Worm (Caenorhabditis elegans): ENCODE measurements around the gene lgc-22.
"Not testable (repeated sequence)": the region's sequence is repeated elsewhere in the genome, so short reads cannot be mapped to it uniquely, and the experiment has no call there.

Gene lgc-22

DNA sequence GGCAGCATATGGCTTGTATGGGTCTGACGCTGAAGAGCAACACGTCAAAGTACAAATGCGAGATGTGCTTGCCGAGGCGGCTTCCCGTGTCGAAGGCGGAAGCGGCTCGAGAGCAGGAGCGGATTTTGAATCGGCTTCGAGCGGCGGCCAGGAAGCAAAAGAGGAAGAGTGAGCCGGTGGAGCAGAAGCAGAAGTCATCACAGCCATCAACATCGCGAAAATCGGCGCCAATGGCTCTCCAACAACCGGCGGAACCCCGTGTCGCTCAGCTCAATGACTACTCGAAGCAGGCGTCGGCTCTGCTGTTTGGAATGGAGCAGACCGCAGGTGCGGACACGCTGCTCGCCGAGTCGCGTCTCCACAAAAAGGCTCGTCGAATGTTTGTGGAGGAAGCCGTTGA lies 11.3 kb downstream of the lgc-22 start:
- peak; percentile 92 for TF ChIP-seq set-16 (GFP tag; IDR thresholded peaks at IDR 0.05)

DNA sequence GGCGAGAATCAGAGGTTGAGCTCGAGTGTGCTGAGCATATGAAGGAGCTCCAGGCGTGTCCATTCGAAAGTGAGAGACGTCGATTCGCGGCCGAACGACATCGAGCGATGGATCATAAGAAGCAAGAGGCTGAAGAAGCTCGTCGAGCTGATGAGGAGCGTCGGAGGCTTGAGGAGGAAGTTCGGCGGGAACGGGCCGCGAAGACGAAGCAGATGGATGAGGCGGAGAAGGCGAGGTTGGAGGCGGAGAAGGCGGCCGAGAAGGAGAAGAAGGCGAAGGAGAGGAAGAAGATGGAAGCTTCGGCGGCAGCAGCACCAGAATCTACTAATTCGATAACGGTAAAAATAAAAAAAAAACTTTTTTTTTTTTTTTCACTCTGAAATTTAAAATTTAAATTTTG lies 12.0 kb downstream of the lgc-22 start:
- TF ChIP-seq set-16 (GFP tag; IDR thresholded peaks at IDR 0.05) (peak; percentile 93), pha-4 (GFP tag; IDR thresholded peaks at IDR 0.05) (0 out of 2 replicates have a peak, but pooled peaks have one; percentile 23)
- TF ChIP-seq pha-4 (tag; optimal IDR thresholded peaks at IDR 0.05): not testable (repeated sequence)

DNA sequence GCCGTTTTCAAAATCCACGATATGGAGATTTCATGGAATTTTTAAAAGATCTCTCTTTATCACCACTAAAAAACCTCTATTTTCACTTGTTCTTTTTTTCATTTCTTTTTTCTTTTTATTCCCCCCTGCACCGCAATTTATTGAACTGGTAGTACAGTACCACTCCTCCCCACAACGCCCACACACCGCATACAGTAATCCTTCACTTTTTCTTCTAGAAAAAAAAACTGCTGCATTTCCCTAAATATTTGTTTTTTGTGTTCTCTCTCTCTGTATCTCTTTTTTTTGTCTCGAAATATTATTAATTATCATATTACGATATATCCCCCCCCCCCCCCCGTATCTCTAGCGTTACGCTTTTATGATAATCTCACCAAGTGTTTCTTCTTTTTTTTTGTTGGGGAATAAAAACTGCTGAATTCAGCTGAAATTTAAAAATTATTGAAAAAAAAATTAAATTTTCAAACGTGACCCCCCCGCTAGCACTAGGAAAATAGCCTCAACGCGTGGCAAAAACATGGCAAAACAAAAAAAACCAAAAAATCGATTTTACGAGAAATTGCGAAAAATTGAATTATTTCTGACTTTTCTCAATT lies 15.8 kb downstream of the lgc-22 start, which contains the start of gene Y24D9B.1:
Y24D9B.1 (plus strand) TSS at position 546 of the 596 bp plus-strand sequence.
- TF ChIP-seq hmg-1.1 (GFP tag; IDR thresholded peaks at IDR 0.05) (no peak), Y105C5A.15 (GFP tag; IDR thresholded peaks at IDR 0.05) (no peak), nhr-77 (tag; optimal IDR thresholded peaks at IDR 0.05) (no peak), ces-1 (GFP tag; optimal IDR thresholded peaks at IDR 0.05) (no peak), lin-38 (GFP tag; IDR thresholded peaks at IDR 0.05) (peak; percentile 27)

DNA sequence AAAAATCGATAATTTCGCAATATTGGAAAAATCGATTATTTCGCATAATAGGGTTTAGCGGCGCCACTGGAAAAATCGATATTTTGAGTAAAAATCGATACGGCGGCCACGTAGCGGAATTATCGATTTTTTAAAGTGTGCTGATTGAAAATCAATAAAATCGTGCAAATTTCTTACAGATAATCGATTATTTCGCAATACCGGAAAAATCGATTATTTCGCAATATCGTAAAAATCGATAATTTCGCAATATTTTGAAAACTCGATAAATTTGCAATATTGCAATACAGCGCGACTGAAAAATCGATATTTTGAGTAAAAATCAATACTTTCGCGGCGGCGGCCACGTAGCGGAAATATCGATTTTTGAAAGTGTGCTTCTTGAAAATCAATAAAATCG lies 16.5 kb downstream of the lgc-22 start:
- TF ChIP-seq ceh-28 (tag; optimal IDR thresholded peaks at IDR 0.05): peak; percentile 95
- no peak for TF ChIP-seq nhr-25 (tag; optimal IDR thresholded peaks at IDR 0.05; ENCODE audit: borderline replicate concordance, insufficient read depth)

DNA sequence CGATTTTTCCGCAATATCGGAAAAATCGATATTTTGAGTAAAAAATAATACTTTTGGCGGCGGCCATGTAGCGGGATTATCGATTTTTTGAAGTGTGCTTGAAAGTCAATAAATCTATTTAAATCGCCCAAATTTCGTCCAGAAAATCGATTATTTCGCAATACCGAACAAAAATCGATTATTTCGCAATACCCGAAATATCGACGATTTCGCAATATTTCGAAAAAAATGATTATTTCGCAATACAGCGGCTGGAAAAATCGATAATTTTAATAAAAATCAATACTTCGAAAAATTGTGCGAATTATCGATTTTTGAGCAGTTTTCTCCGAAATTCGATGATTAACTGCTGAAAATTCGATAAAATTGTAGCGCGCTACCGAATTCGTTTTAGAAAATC lies 16.9 kb downstream of the lgc-22 start:
- TF ChIP-seq Y105C5A.15 (GFP tag; IDR thresholded peaks at IDR 0.05) (no peak), mxl-3 (GFP tag; optimal IDR thresholded peaks at IDR 0.05) (no peak), egl-27 (tag; optimal IDR thresholded peaks at IDR 0.05) (no peak), ceh-28 (tag; optimal IDR thresholded peaks at IDR 0.05) (peak; percentile 43)

DNA sequence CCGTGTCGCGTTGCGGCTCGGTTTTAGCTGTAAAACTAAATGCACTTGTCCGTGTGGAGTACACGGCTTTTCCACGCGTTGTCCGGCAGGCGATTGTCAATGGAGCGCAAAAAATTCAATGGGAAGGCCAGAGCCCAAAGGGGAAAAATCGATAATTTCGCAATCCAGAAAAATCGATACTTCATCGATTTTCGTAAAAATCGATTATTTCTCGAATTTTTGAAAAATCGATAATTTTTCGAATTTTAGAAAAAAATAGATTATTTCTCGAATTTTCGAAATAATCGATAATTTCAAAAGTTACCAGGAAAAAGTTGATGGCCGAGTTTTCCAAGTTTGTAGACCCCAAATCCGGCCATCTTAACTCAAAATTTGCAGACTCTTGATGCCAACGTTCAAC lies 18.4 kb downstream of the lgc-22 start:
- TF ChIP-seq F44E2.7 (GFP tag; IDR thresholded peaks at IDR 0.05) (0 out of 2 replicates have a peak, but pooled peaks have one; percentile 14), ces-1 (GFP tag; optimal IDR thresholded peaks at IDR 0.05) (no peak), ceh-28 (tag; optimal IDR thresholded peaks at IDR 0.05) (peak; percentile 93), snpc-1.2 (GFP tag; IDR thresholded peaks at IDR 0.05) (0 out of 2 replicates have a peak, but pooled peaks have one; percentile 8), dve-1 (tag; optimal IDR thresholded peaks at IDR 0.05; ENCODE audit: insufficient read depth) (no peak), lin-38 (GFP tag; IDR thresholded peaks at IDR 0.05) (0 out of 2 replicates have a peak, but pooled peaks have one; percentile 11), unc-130 (GFP tag; optimal IDR thresholded peaks at IDR 0.05) (no peak)

DNA sequence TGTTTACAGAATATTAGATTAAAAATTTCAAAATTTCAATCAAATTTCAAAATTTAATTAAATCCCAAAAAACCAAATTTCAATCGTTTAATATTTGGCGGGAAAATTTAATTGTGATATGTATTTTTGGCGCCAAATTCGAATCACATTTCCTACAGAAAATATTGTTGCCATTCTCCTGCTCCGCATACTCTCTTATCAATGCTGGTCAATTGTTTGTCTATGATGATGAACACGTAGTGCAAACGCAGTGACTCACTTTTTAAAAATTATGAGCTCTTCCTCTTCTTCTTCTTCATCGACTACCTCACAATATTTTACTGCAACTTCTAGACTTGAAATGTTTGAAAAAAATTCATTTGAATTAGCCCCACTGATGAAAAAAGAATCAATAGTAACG lies 25.3 kb downstream of the lgc-22 start, which contains the start of gene trpl-2:
trpl-2 (plus strand) TSS at position 210 of the 400 bp plus-strand sequence.
- TF ChIP-seq ctbp-1 (GFP tag; IDR thresholded peaks at IDR 0.05) (no peak), aly-2 (tag; optimal IDR thresholded peaks at IDR 0.05) (no peak), zag-1 (tag; optimal IDR thresholded peaks at IDR 0.05) (no peak), aha-1 (tag) (peak; percentile 44), pqm-1 (tag; optimal IDR thresholded peaks at IDR 0.05) (peak; percentile 33), tra-1 (GFP tag; IDR thresholded peaks at IDR 0.05) (no peak), dpl-1 (GFP tag; optimal IDR thresholded peaks at IDR 0.05) (peak; percentile 9), daf-16 (GFP tag; optimal IDR thresholded peaks at IDR 0.05) (no peak), daf-16 (tag; optimal IDR thresholded peaks at IDR 0.05) (peak; percentile 48), set-16 (GFP tag; IDR thresholded peaks at IDR 0.05) (no peak), duxl-1 (tag; optimal IDR thresholded peaks at IDR 0.05; ENCODE audit: poor library complexity) (no peak), ceh-20 (GFP tag; IDR thresholded peaks at IDR 0.05) (no peak), nhr-28 (tag; optimal IDR thresholded peaks at IDR 0.05) (peak; percentile 71)
